Worm (Caenorhabditis elegans): ENCODE measurements around the gene mks-2.

DNA sequence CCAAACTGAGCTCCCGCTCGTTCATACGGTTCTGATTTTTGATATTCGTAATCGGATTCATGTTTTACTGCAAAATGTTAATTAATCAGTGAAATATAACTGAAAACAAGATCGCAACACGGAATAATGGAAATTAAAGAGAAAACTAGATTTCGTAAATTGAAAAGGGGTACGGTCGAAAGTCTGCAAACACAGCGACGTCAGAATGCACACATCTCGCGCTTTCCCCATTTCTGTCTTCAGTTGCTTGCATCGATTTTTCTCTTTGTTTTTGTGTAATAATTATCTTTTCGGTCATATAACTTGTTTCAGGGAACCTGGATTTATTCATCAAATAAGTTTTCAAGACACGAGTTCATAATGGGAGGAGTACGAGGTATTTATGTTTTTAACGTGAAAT lies 22.4 kb downstream of the mks-2 start, which contains the start of the genes rbmx-2 and C30B5.2:
- TF ChIP-seq gmeb-1 (tag; optimal IDR thresholded peaks at IDR 0.05) (no peak), nhr-11 (tag; optimal IDR thresholded peaks at IDR 0.05) (no peak), aly-2 (tag; optimal IDR thresholded peaks at IDR 0.05) (no peak), ama-1 (optimal IDR thresholded peaks at IDR 0.05) (no peak), blmp-1 (tag; optimal IDR thresholded peaks at IDR 0.05; ENCODE audit: insufficient read depth) (no peak), R02D3.7 (tag; optimal IDR thresholded peaks at IDR 0.05) (no peak), unc-55 (GFP tag; optimal IDR thresholded peaks at IDR 0.05) (no peak), nhr-10 (tag; optimal IDR thresholded peaks at IDR 0.05) (no peak), unc-39 (tag; optimal IDR thresholded peaks at IDR 0.05) (no peak), alr-1 (tag; optimal IDR thresholded peaks at IDR 0.05) (no peak), fos-1 (tag; optimal IDR thresholded peaks at IDR 0.05) (peak; percentile 26), lin-39 (tag; optimal IDR thresholded peaks at IDR 0.05) (no peak)
